Worm (Caenorhabditis elegans): ENCODE results near the gene chil-25.
A peak's percentile ranks its signal among the peaks of the same experiment; 100 is the strongest.

The chil-25 gene

DNA sequence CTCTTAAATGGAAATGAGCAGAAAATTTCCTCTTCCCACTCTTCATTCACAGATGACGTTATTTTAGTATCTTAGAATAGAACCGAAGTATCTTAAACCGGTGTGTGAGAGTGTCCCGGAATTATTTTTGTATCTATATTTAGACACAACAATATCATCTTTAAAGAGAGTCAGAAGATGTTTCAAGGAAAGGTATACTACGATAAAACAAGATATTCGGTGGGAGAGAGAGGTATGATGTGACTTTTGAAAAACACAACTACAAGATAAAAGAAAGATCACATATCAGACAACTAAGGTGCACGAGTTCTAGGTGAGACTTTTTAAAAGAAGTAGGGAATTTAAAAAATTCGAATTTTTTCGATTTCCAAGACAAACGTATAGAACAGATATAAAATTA lies 16.3 kb upstream of the chil-25 start:
- no peak for TF ChIP-seq grh-1 (GFP tag; IDR thresholded peaks at IDR 0.05)
- TF ChIP-seq nhr-85 (tag), result peak; percentile 84
- no peak for TF ChIP-seq efl-1 (optimal IDR thresholded peaks at IDR 0.05)
- TF ChIP-seq efl-1 (GFP tag; optimal IDR thresholded peaks at IDR 0.05 in 1 of 2), result no peak
- no peak for TF ChIP-seq ceh-82 (tag; optimal IDR thresholded peaks at IDR 0.05)
- TF ChIP-seq C04F5.9 (tag; optimal IDR thresholded peaks at IDR 0.05), result no peak
- no peak for TF ChIP-seq pqm-1 (tag; optimal IDR thresholded peaks at IDR 0.05)
- no peak for TF ChIP-seq hpl-2 (GFP tag; optimal IDR thresholded peaks at IDR 0.05)
- TF ChIP-seq fkh-8 (tag; optimal IDR thresholded peaks at IDR 0.05), result no peak
- TF ChIP-seq elt-2 (tag; optimal IDR thresholded peaks at IDR 0.05), result no peak
- TF ChIP-seq nhr-19 (GFP tag; conservative IDR thresholded peaks at IDR 0.05), result peak; percentile 21; the same call in 1 of the 2 replicates
- TF ChIP-seq egl-13 (tag; optimal IDR thresholded peaks at IDR 0.05), result no peak
- no peak for TF ChIP-seq sox-4 (tag; optimal IDR thresholded peaks at IDR 0.05)
- no peak for TF ChIP-seq unc-98 (GFP tag; IDR thresholded peaks at IDR 0.05)
- TF ChIP-seq nhr-47 (tag; optimal IDR thresholded peaks at IDR 0.05), result no peak
- TF ChIP-seq xbp-1 (tag; optimal IDR thresholded peaks at IDR 0.05), result no peak
- no peak for TF ChIP-seq aha-1 (tag; optimal IDR thresholded peaks at IDR 0.05)
- no peak for TF ChIP-seq F16B12.6 (tag; optimal IDR thresholded peaks at IDR 0.05)
- no peak for TF ChIP-seq isw-1 (GFP tag; IDR thresholded peaks at IDR 0.05)
- peak; percentile 61 for TF ChIP-seq nhr-20 (tag; optimal IDR thresholded peaks at IDR 0.05)
- TF ChIP-seq dsc-1 (tag; optimal IDR thresholded peaks at IDR 0.05), result no peak
- no peak for TF ChIP-seq ceh-88 (GFP tag; IDR thresholded peaks at IDR 0.05)
- TF ChIP-seq mab-9 (GFP tag; IDR thresholded peaks at IDR 0.05), result no peak
- TF ChIP-seq hlh-17 (GFP tag; optimal IDR thresholded peaks at IDR 0.05; ENCODE audit: borderline replicate concordance), result no peak
- no peak for TF ChIP-seq nhr-77 (tag; optimal IDR thresholded peaks at IDR 0.05)
- no peak for TF ChIP-seq zag-1 (tag; optimal IDR thresholded peaks at IDR 0.05)
- no peak for TF ChIP-seq zip-4 (GFP tag; optimal IDR thresholded peaks at IDR 0.05)
- no peak for TF ChIP-seq nhr-76 (tag; optimal IDR thresholded peaks at IDR 0.05)
- no peak for TF ChIP-seq hlh-4 (tag; optimal IDR thresholded peaks at IDR 0.05)
- no peak for TF ChIP-seq snpc-4 (tag; optimal IDR thresholded peaks at IDR 0.05)
- no peak for TF ChIP-seq unc-86 (tag; optimal IDR thresholded peaks at IDR 0.05)
- TF ChIP-seq C16A3.4 (tag; optimal IDR thresholded peaks at IDR 0.05), result no peak
- no peak for TF ChIP-seq egl-27 (tag; optimal IDR thresholded peaks at IDR 0.05)
- no peak for TF ChIP-seq lin-39 (tag; optimal IDR thresholded peaks at IDR 0.05)
- TF ChIP-seq nhr-71 (tag; optimal IDR thresholded peaks at IDR 0.05), result peak; percentile 54
- no peak for TF ChIP-seq fos-1 (tag; optimal IDR thresholded peaks at IDR 0.05)
- no peak for TF ChIP-seq lin-13 (GFP tag; optimal IDR thresholded peaks at IDR 0.05)
- no peak for TF ChIP-seq snu-23 (GFP tag; optimal IDR thresholded peaks at IDR 0.05)
- TF ChIP-seq blmp-1 (tag; optimal IDR thresholded peaks at IDR 0.05), result no peak
- no peak for TF ChIP-seq nhr-28 (tag; optimal IDR thresholded peaks at IDR 0.05)
- no peak for TF ChIP-seq sup-37 (GFP tag; optimal IDR thresholded peaks at IDR 0.05)
- no peak for TF ChIP-seq Y116A8C.19 (tag; optimal IDR thresholded peaks at IDR 0.05; ENCODE audit: borderline replicate concordance)
- TF ChIP-seq mep-1 (tag; optimal IDR thresholded peaks at IDR 0.05), result no peak
- TF ChIP-seq tbx-2 (tag; optimal IDR thresholded peaks at IDR 0.05), result no peak
- no peak for TF ChIP-seq C34B4.2 (tag; optimal IDR thresholded peaks at IDR 0.05)
- TF ChIP-seq rnt-1 (tag; optimal IDR thresholded peaks at IDR 0.05), result no peak
- TF ChIP-seq dpl-1 (GFP tag; optimal IDR thresholded peaks at IDR 0.05), result no peak
- no peak for TF ChIP-seq lin-35 (GFP tag; optimal IDR thresholded peaks at IDR 0.05)
- TF ChIP-seq lin-14 (GFP tag; optimal IDR thresholded peaks at IDR 0.05), result peak; percentile 39
- no peak for TF ChIP-seq sptf-1 (tag; optimal IDR thresholded peaks at IDR 0.05)
- no peak for TF ChIP-seq mef-2 (tag; optimal IDR thresholded peaks at IDR 0.05)
- no peak for TF ChIP-seq nhr-90 (tag; optimal IDR thresholded peaks at IDR 0.05; ENCODE audit: poor library complexity)
- peak in 1 of 2 experiments; percentile 24 for TF ChIP-seq lsy-2 (tag; optimal IDR thresholded peaks at IDR 0.05)
- no peak for TF ChIP-seq unc-62 (GFP tag; optimal IDR thresholded peaks at IDR 0.05)
- no peak for TF ChIP-seq ets-5 (GFP tag; IDR thresholded peaks at IDR 0.05)
